Worm (Caenorhabditis elegans) whole organism, early embryonic: ENCODE data around the gene str-109.

Experiments used
- B0310.2 ChIP-seq: sonication (generic microtip); optimal IDR thresholded peaks from 2 replicates; lab custom pipeline; 2016; ENCODE audit warnings: mild to moderate bottlenecking, missing genetic modification characterization, missing compliant biosample characterization
- F13C5.2 ChIP-seq: sonication (generic microtip); optimal IDR thresholded peaks from 2 replicates; lab custom pipeline; 2017; ENCODE audit warnings: mild to moderate bottlenecking, missing genetic modification characterization, inconsistent platforms, missing compliant biosample characterization
- ama-1 ChIP-seq: fragments of 150-350 bp; optimal IDR thresholded peaks from 2 replicates; lab custom pipeline; 2014
- ceh-13 ChIP-seq: fragments of 200-800 bp; sonication (Bioruptor generic); optimal IDR thresholded peaks from 2 replicates; lab custom pipeline; 2018; ENCODE audit warnings: mild to moderate bottlenecking, missing genetic modification characterization, missing compliant biosample characterization
- ceh-36 ChIP-seq: sonication (generic microtip); optimal IDR thresholded peaks from 2 replicates; lab custom pipeline; 2016; ENCODE audit warnings: missing genetic modification characterization, inconsistent platforms, missing compliant biosample characterization
- ets-7 ChIP-seq: sonication (generic microtip); optimal IDR thresholded peaks from 2 replicates; lab custom pipeline; 2016; ENCODE audit warnings: missing genotype, missing genetic modification characterization, missing compliant biosample characterization
- flt-1 ChIP-seq: fragments of 200-800 bp; sonication (Bioruptor generic); IDR thresholded peaks from 2 replicates; pipeline ENCODE4 v1.3.6; 2022; ENCODE audit warnings: missing genetic modification characterization, missing compliant biosample characterization
- hmg-4 ChIP-seq: fragments of 200-800 bp; sonication (Bioruptor generic); optimal IDR thresholded peaks from 2 replicates; lab custom pipeline; 2018; ENCODE audit warnings: mild to moderate bottlenecking, missing genetic modification characterization, missing compliant biosample characterization
- pes-1 ChIP-seq: fragments of 200-800 bp; sonication (Bioruptor generic); IDR thresholded peaks from 2 replicates; pipeline ENCODE4 v1.3.6; 2022; ENCODE audit warnings: missing genetic modification reagents, missing genetic modification characterization, missing compliant biosample characterization
- tbx-37 ChIP-seq: fragments of 200-800 bp; sonication (Bioruptor generic); conservative IDR thresholded peaks from 2 replicates; pipeline ENCODE4 v1.3.6; 2022; ENCODE audit warnings: missing genetic modification reagents, missing genetic modification characterization, missing compliant biosample characterization
- tra-4 ChIP-seq: sonication (generic microtip); optimal IDR thresholded peaks from 2 replicates; lab custom pipeline; 2017; ENCODE audit warnings: missing genetic modification characterization, missing compliant biosample characterization

DNA sequence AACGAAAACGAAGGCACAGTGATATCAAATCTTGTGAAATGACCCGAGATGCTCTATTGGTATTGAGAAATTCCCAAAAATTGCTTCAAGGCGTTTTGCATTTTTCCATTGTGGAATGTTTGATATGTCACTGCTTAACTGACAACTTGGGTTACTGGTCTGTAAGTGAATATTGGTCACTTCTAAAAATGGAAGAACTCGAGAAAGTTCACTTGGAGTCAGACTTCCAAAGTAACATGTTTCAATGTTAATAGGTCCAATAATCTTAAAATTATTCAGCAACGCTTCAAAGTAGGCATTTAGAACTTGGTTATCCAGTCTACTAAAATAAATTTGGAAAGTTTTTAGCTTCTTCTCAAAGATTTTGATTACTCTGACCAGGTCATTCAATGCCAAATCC lies 29.3 kb downstream of the str-109 start, which contains the start of gene fbxa-144:
- TF ChIP-seq F13C5.2: no peak
- TF ChIP-seq ama-1: no peak
- TF ChIP-seq tbx-37: no peak
- TF ChIP-seq ets-7 (tag; lab: Kevin White, UChicago): no peak
- no peak for TF ChIP-seq ceh-36 (tag; lab: Kevin White, UChicago)
- no peak for TF ChIP-seq ceh-13 (GFP tag; lab: Kevin White, UChicago)
- no peak for TF ChIP-seq B0310.2 (tag; lab: Kevin White, UChicago)
- TF ChIP-seq pes-1: no peak
- TF ChIP-seq flt-1 (GFP tag; lab: Robert Waterston, UW): no peak
- no peak for TF ChIP-seq hmg-4 (GFP tag; lab: Kevin White, UChicago)
- no peak for TF ChIP-seq tra-4
